Worm (Caenorhabditis elegans): ENCODE data around the gene acp-5.

acp-5 gene

ce11 chrX:5814342-5814741 is 14.9 kb upstream of the acp-5 start:
- TF ChIP-seq unc-62 (GFP tag; optimal IDR thresholded peaks at IDR 0.05), result no peak

ce11 chrX:5815343-5815742 is 13.9 kb upstream of the acp-5 start:
- no peak for TF ChIP-seq unc-62 (GFP tag; optimal IDR thresholded peaks at IDR 0.05)

ce11 chrX:5816346-5816745 is 12.9 kb upstream of the acp-5 start:
- no peak for TF ChIP-seq unc-62 (GFP tag; optimal IDR thresholded peaks at IDR 0.05)

ce11 chrX:5817078-5817477 is 12.2 kb upstream of the acp-5 start:
- no peak for TF ChIP-seq unc-62 (GFP tag; optimal IDR thresholded peaks at IDR 0.05)

- no peak for TF ChIP-seq unc-62 (GFP tag; optimal IDR thresholded peaks at IDR 0.05)
Measured at ce11 chrX:5818176-5818575, 11.1 kb upstream of the acp-5 start.

ce11 chrX:5819702-5820470 is 9.3 kb upstream of the acp-5 start:
- TF ChIP-seq unc-62 (GFP tag; optimal IDR thresholded peaks at IDR 0.05), result no peak

- no peak for TF ChIP-seq unc-62 (GFP tag; optimal IDR thresholded peaks at IDR 0.05)
Measured at ce11 chrX:5820880-5821279, 8.4 kb upstream of the acp-5 start.

- no peak for TF ChIP-seq unc-62 (GFP tag; optimal IDR thresholded peaks at IDR 0.05)
Measured at ce11 chrX:5821842-5822241, 7.4 kb upstream of the acp-5 start, which contains the start of gene hbl-1. hbl-1 (plus strand) TSS chrX:5822142.

ce11 chrX:5826976-5827375 is 2.3 kb upstream of the acp-5 start:
- no peak for TF ChIP-seq unc-62 (GFP tag; optimal IDR thresholded peaks at IDR 0.05)

- TF ChIP-seq unc-62 (GFP tag; optimal IDR thresholded peaks at IDR 0.05), result no peak
Measured at ce11 chrX:5828085-5828484, 1.1 kb upstream of the acp-5 start.

- TF ChIP-seq unc-62 (GFP tag; optimal IDR thresholded peaks at IDR 0.05), result no peak
Measured at ce11 chrX:5831827-5832226, 2.6 kb downstream of the acp-5 start.

ce11 chrX:5834581-5835481 is 5.6 kb downstream of the acp-5 start, which contains the start of gene F13D11.4:
F13D11.4 (minus strand) TSS chrX:5834805.
- TF ChIP-seq unc-62 (GFP tag; optimal IDR thresholded peaks at IDR 0.05), result no peak

- no peak for TF ChIP-seq unc-62 (GFP tag; optimal IDR thresholded peaks at IDR 0.05)
Measured at ce11 chrX:5836527-5836926, 7.3 kb downstream of the acp-5 start.

- no peak for TF ChIP-seq unc-62 (GFP tag; optimal IDR thresholded peaks at IDR 0.05)
Measured at ce11 chrX:5837035-5837434, 7.8 kb downstream of the acp-5 start.

- TF ChIP-seq unc-62 (GFP tag; optimal IDR thresholded peaks at IDR 0.05), result no peak
Measured at ce11 chrX:5839143-5839542, 9.9 kb downstream of the acp-5 start.

ce11 chrX:5839643-5840042 is 10.4 kb downstream of the acp-5 start, which contains the start of gene dct-11:
dct-11 (minus strand) TSS chrX:5839778.
- TF ChIP-seq unc-62 (GFP tag; optimal IDR thresholded peaks at IDR 0.05), result no peak

Data from whole organism, dauer.